Worm (Caenorhabditis elegans): Measurements from ENCODE around the gene srw-22.

- no peak for TF ChIP-seq hlh-30 (tag; optimal IDR thresholded peaks at IDR 0.05; ENCODE audit: insufficient read depth)
- TF ChIP-seq pax-1 (tag; optimal IDR thresholded peaks at IDR 0.05), result no peak
- TF ChIP-seq ama-1 (optimal IDR thresholded peaks at IDR 0.05), result no peak
These were observed 40.6 kb downstream of the srw-22 start, which contains the start of gene srz-10 for ce11 chrV:15309011-15309410.

Measured in whole organism, late embryonic.